Worm (Caenorhabditis elegans): ENCODE measurements around the gene snb-1.

snb-1 gene

ce11 chrV:6656451-6657115 is at the start of gene snb-1:
TSS of gene snb-1 (minus strand) at chrV:6656501.
- TF ChIP-seq fkh-10 (GFP tag; optimal IDR thresholded peaks at IDR 0.05) (no peak), eyg-1 (tag; optimal IDR thresholded peaks at IDR 0.05) (no peak), npax-4 (tag; optimal IDR thresholded peaks at IDR 0.05) (no peak), ceh-48 (tag; optimal IDR thresholded peaks at IDR 0.05) (peak; percentile 46), nfya-1 (tag; optimal IDR thresholded peaks at IDR 0.05) (peak; percentile 22), hlh-30 (tag; optimal IDR thresholded peaks at IDR 0.05; ENCODE audit: insufficient read depth) (peak; percentile 33), ceh-31 (tag; optimal IDR thresholded peaks at IDR 0.05) (peak; percentile 35), unc-55 (GFP tag; optimal IDR thresholded peaks at IDR 0.05) (peak; percentile 72), dve-1 (tag; optimal IDR thresholded peaks at IDR 0.05) (peak; percentile 46)

- no peak for TF ChIP-seq mec-3 (tag; optimal IDR thresholded peaks at IDR 0.05; ENCODE audit: borderline replicate concordance)
- TF ChIP-seq elt-2 (tag; optimal IDR thresholded peaks at IDR 0.05): no peak
- no peak for TF ChIP-seq ceh-48 (tag; optimal IDR thresholded peaks at IDR 0.05)
- no peak for TF ChIP-seq madf-2 (tag; optimal IDR thresholded peaks at IDR 0.05)
- TF ChIP-seq ceh-30 (tag; optimal IDR thresholded peaks at IDR 0.05): no peak
- TF ChIP-seq ceh-18 (tag; optimal IDR thresholded peaks at IDR 0.05): no peak
These were observed 49.1 kb upstream of the snb-1 start for ce11 chrV:6705367-6705766.

ce11 chrV:6704482-6704881 is 48.2 kb upstream of the snb-1 start:
- TF ChIP-seq zip-5 (tag; optimal IDR thresholded peaks at IDR 0.05) (no peak), unc-42 (tag; optimal IDR thresholded peaks at IDR 0.05) (no peak), nhr-232 (tag; optimal IDR thresholded peaks at IDR 0.05) (no peak), lin-11 (tag; optimal IDR thresholded peaks at IDR 0.05) (no peak), ttx-3 (tag; optimal IDR thresholded peaks at IDR 0.05) (no peak), gmeb-2 (tag; optimal IDR thresholded peaks at IDR 0.05) (no peak), elt-4 (tag; optimal IDR thresholded peaks at IDR 0.05) (no peak), elt-2 (tag; optimal IDR thresholded peaks at IDR 0.05) (no peak), ceh-24 (tag; optimal IDR thresholded peaks at IDR 0.05) (no peak), dmd-4 (tag; optimal IDR thresholded peaks at IDR 0.05; ENCODE audit: borderline replicate concordance) (no peak), hlh-8 (tag; optimal IDR thresholded peaks at IDR 0.05) (no peak), syd-9 (tag; optimal IDR thresholded peaks at IDR 0.05) (no peak), pat-9 (tag; optimal IDR thresholded peaks at IDR 0.05) (no peak), hlh-6 (tag; optimal IDR thresholded peaks at IDR 0.05) (no peak), K09A11.1 (tag; optimal IDR thresholded peaks at IDR 0.05; ENCODE audit: insufficient read depth) (no peak), fax-1 (tag; optimal IDR thresholded peaks at IDR 0.05) (no peak), dve-1 (tag; optimal IDR thresholded peaks at IDR 0.05) (no peak)

- no peak for TF ChIP-seq ceh-18 (tag; optimal IDR thresholded peaks at IDR 0.05)
- no peak for TF ChIP-seq elt-2 (tag; optimal IDR thresholded peaks at IDR 0.05)
- TF ChIP-seq ceh-45 (GFP tag; IDR thresholded peaks at IDR 0.05): no peak
- no peak for TF ChIP-seq npax-4 (tag; optimal IDR thresholded peaks at IDR 0.05)
- TF ChIP-seq fkh-10 (GFP tag; optimal IDR thresholded peaks at IDR 0.05): no peak
- TF ChIP-seq tbx-2 (tag; optimal IDR thresholded peaks at IDR 0.05): no peak
These were observed 46.4 kb upstream of the snb-1 start, which contains the start of gene era-1 for ce11 chrV:6702692-6703091. TSS of gene era-1 (plus strand) at chrV:6703057.

- TF ChIP-seq eyg-1 (tag; optimal IDR thresholded peaks at IDR 0.05): no peak
- TF ChIP-seq lim-6 (tag; optimal IDR thresholded peaks at IDR 0.05): no peak
These were observed 43.5 kb upstream of the snb-1 start for ce11 chrV:6699833-6700232.

- TF ChIP-seq hlh-8 (tag; optimal IDR thresholded peaks at IDR 0.05) (no peak), fkh-6 (tag; optimal IDR thresholded peaks at IDR 0.05) (no peak), unc-3 (GFP tag; conservative IDR thresholded peaks at IDR 0.05) (no peak), unc-3 (tag; optimal IDR thresholded peaks at IDR 0.05) (no peak), ceh-45 (GFP tag; IDR thresholded peaks at IDR 0.05) (no peak), ceh-31 (tag; optimal IDR thresholded peaks at IDR 0.05) (no peak), syd-9 (tag; optimal IDR thresholded peaks at IDR 0.05) (no peak), C38D4.7 (GFP tag; optimal IDR thresholded peaks at IDR 0.05) (no peak), F13H6.1 (tag; optimal IDR thresholded peaks at IDR 0.05) (no peak), C08G9.2 (tag; optimal IDR thresholded peaks at IDR 0.05) (no peak), lin-11 (tag; optimal IDR thresholded peaks at IDR 0.05) (no peak), che-1 (tag; optimal IDR thresholded peaks at IDR 0.05) (no peak), fax-1 (tag; optimal IDR thresholded peaks at IDR 0.05) (no peak), tbx-2 (tag; optimal IDR thresholded peaks at IDR 0.05) (no peak), ztf-16 (tag; optimal IDR thresholded peaks at IDR 0.05) (no peak), ama-1 (optimal IDR thresholded peaks at IDR 0.05) (no peak), sdc-2 (tag; optimal IDR thresholded peaks at IDR 0.05) (no peak), pqm-1 (tag; optimal IDR thresholded peaks at IDR 0.05) (no peak)
These were observed 42.7 kb upstream of the snb-1 start for ce11 chrV:6699021-6699420.
